Fruit fly (Drosophila melanogaster) ovary, adult (tissue): Measurements from ENCODE around the gene CG16717.
A peak's percentile ranks its signal among the peaks of the same experiment; 100 is the strongest.

Experiments used
- CG17801 ChIP-seq: fragments of 200-800 bp; optimal IDR thresholded peaks from 2 replicates; lab custom pipeline; 2019; ENCODE audit warnings: missing biosample characterization, mild to moderate bottlenecking, missing genetic modification characterization, moderate library complexity; ENCODE audit not compliant: partially characterized antibody

Gene CG16717

dm6 chr3L:9692234-9692891 is 13.4 kb downstream of the CG16717 start:
- peak; percentile 43 for TF ChIP-seq CG17801 (GFP tag; lab: Kevin White, UChicago)

DNA sequence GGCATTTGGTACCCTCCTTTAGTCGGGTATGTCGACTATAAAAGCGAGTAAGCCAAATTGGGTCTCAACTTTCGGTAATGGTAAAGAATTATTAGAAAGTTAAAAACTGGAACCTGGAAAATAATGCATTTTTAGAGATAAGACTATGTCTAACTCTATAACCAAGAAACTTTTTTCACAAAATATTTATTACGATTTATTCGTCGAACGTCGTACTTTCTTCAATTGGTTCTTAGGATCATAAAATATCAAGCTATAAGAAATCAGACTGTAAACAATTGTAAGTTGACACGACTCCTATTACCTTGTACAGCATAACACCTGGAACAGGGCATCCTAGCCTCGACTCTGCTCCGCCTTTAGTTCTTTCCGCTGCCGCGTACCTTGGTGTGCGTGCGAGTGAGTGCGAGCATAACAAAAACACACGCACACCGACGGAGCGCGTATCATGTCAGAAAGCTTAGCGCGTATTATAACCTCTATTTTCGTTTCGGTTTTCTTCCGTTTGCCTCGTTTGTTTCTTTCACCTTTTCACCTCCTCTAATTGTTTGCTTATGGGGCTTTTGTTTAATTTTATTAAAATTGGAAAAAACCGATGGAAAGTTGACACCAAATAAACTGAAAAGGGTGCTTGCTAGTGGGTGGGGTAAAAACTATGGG is 14.0 kb downstream of the CG16717 start:
- peak; percentile 41 for TF ChIP-seq CG17801 (GFP tag; lab: Kevin White, UChicago)

- no peak for TF ChIP-seq CG17801 (GFP tag; lab: Kevin White, UChicago)
Measured at dm6 chr3L:9693552-9694133, 14.6 kb downstream of the CG16717 start.

DNA sequence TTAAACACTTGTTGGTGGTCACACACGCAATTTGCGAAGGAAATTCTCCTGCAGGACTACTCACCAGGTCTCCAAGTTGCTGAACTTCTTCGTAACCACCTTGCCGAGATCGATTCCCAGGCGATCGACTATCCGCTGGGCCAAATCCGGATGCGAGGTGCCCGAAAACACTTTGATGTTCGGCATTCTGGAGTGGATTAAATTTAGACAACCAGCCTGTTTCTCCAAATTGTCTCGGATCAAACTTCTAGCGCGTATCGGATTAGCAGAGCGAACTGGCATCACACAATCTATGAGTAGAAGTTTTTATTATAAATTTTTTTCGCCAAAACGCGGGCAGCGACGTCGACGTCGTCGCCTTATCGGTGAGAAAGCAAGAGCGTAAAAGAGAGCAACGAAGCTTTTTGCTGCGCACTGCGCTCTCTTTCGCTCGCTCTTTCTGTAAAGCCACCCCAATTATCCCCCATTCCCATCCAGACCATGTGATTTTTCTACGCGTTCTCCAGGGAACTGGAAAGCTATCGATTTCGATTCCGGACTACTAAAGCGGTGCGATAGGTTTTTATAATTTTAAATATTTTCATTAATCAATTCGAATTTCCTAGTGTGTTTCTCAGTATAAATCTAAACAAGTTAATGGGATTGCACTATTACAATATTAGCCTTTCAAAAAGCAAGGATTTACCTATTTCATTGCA is 15.3 kb downstream of the CG16717 start:
- no peak for TF ChIP-seq CG17801 (GFP tag; lab: Kevin White, UChicago)

DNA sequence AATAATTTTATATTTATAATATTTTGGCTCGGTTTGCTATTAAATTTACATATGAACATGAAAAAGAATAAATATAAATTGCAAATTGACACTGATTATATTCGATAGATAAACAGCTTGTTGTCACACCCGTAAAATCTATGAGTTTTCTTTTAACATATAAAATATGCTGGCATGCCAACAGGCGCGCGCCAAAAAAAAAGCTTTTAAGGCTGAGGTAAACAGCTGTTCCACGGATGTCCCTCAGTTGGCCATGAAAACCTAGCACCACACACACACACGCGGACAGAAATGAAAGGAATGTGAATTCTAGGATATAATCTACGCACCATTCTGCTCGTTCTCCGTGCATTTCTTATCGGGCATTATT is 15.9 kb downstream of the CG16717 start:
- no peak for TF ChIP-seq CG17801 (GFP tag; lab: Kevin White, UChicago)

DNA sequence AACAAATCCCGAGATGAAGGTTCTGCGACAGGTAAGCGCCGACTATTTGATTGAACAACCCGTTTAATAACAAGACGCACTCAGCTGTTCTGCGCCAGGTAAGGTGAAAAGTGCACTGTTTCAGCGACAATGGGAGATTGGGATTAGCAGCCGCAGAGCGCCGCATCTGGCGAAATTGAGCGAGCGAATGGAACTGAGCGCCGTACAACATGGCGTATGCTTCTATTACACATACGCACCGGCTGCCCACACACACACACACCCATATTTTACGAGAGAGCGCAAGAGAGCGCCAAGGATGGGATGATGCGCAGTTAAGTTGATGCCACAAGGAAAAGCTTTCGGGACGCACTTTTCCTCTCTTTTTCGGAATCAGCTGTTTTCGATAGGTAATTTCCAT is 16.2 kb downstream of the CG16717 start:
- TF ChIP-seq CG17801 (GFP tag; lab: Kevin White, UChicago), result no peak

dm6 chr3L:9695647-9696046 is 16.6 kb downstream of the CG16717 start:
- no peak for TF ChIP-seq CG17801 (GFP tag; lab: Kevin White, UChicago)

- TF ChIP-seq CG17801 (GFP tag; lab: Kevin White, UChicago), result peak; percentile 68
Measured at dm6 chr3L:9696650-9697526, 17.9 kb downstream of the CG16717 start, which contains the start of gene Prps. Prps (minus strand) TSS chr3L:9696700.

DNA sequence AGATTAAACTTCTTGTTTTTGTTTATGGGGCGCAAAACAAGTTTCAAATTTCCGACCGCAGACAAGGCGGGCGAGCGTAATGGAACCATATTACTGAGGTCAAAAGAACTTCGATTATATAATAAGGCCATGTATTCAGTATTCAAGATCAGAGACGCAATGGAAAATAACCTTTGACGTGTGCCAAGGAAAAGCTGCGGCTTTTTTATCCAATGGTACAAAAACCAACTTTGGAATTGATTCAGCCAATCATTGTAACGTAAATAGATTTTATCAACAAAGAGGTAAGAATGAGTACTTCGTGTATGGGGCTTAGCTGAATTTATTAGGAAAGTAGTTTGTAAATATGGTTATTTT is 18.5 kb downstream of the CG16717 start:
- TF ChIP-seq CG17801 (GFP tag; lab: Kevin White, UChicago), result no peak

- TF ChIP-seq CG17801 (GFP tag; lab: Kevin White, UChicago), result peak; percentile 44
Measured at dm6 chr3L:9698193-9698642, 19.2 kb downstream of the CG16717 start, which contains the start of gene Ubc4. Ubc4 (plus strand) TSS chr3L:9698336.

- no peak for TF ChIP-seq CG17801 (GFP tag; lab: Kevin White, UChicago)
Measured at dm6 chr3L:9703495-9703894, 24.5 kb downstream of the CG16717 start, which contains the start of gene CG6761. CG6761 (minus strand) TSS chr3L:9703595.

DNA sequence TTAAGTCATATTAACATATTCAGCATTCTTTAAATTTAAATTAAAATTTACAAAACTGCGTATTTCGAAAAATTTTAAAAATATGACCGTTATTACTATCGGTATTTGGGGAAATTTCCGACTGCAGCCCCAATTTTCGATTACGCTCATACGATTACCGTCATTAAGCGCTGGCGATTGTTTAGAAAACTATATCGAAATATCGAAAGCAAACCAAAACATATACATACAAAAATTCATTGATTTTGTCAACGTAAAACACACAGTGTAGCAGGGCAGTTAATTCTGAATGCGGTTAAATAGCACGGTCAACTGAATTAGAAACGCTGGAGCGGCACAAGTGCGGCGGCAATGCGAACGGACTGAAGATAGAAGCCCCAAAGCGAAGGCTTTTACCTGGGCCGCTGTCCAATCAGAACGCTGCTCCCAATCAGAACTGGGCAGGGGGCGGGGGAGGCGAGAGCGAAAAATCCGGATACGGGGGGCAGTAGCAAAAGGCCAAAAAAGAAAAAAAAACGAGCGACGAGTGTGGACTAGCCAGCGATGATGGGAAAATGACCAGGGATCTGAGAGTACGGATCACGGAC is 25.3 kb downstream of the CG16717 start, which contains the start of gene CG16711:
Gene CG16711 (plus strand): TSS at position 170 of the 587 bp plus-strand sequence.
- TF ChIP-seq CG17801 (GFP tag; lab: Kevin White, UChicago), result no peak

DNA sequence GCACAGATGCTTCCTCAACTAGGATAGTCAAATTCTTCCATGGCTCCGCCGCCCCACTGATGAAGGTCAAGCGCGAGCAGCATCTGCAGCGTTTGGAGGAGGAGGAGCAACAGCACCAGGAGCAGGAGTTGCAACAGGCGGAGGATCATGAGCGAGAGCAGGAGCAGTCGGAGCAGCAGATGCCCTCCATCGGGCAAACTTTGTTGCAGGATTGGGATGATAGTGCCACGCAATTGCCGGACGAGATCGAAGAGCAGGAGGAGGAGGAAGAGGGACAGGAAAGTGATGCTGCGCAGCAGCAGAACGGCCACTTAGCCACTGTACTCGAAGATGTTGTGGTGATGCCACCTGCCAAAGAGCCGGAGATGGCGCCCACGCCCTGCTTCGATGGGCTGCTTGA is 26.6 kb downstream of the CG16717 start:
- TF ChIP-seq CG17801 (GFP tag; lab: Kevin White, UChicago), result no peak

DNA sequence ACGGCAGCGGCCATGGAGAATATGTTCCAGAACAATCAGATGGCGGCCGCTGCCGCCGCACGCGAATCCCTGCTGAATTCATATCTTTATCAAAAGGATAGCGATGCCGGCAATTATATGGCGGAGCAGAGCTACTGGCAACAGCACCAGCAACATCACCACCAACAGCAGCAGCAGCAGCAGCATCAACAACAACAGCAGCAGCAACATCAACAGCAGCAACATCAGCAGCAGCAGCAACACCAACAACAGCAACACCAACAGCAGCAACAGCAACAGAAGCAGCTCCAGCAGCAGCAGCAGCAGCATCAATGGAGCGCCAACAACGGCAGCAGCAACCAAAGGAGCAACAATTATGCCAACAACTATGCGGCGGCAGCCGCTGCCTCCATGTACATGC is 29.8 kb downstream of the CG16717 start:
- no peak for TF ChIP-seq CG17801 (GFP tag; lab: Kevin White, UChicago)
